Worm (Caenorhabditis elegans): ENCODE data around the gene nhr-281.

- no peak for TF ChIP-seq flt-1 (GFP tag; IDR thresholded peaks at IDR 0.05)
- peak; percentile 57 for TF ChIP-seq F13C5.2 (tag; optimal IDR thresholded peaks at IDR 0.05)
- TF ChIP-seq ama-1 (optimal IDR thresholded peaks at IDR 0.05), result no peak
- no peak for TF ChIP-seq hnd-1 (tag; optimal IDR thresholded peaks at IDR 0.05)
- no peak for TF ChIP-seq hmbx-1 (tag; optimal IDR thresholded peaks at IDR 0.05)
- no peak for TF ChIP-seq tra-4 (tag; optimal IDR thresholded peaks at IDR 0.05)
- TF ChIP-seq aly-1 (tag; optimal IDR thresholded peaks at IDR 0.05), result no peak
- no peak for TF ChIP-seq tbx-11 (GFP tag; IDR thresholded peaks at IDR 0.05)
- no peak for TF ChIP-seq sea-1 (GFP tag; conservative IDR thresholded peaks at IDR 0.05)
These were observed 11.3 kb downstream of the nhr-281 start, which contains the start of gene F16B12.6 for ce11 chrX:14101986-14102385.
